Fruit fly (Drosophila melanogaster): Measurements from ENCODE around the gene RecQ4.

The RecQ4 gene

DNA sequence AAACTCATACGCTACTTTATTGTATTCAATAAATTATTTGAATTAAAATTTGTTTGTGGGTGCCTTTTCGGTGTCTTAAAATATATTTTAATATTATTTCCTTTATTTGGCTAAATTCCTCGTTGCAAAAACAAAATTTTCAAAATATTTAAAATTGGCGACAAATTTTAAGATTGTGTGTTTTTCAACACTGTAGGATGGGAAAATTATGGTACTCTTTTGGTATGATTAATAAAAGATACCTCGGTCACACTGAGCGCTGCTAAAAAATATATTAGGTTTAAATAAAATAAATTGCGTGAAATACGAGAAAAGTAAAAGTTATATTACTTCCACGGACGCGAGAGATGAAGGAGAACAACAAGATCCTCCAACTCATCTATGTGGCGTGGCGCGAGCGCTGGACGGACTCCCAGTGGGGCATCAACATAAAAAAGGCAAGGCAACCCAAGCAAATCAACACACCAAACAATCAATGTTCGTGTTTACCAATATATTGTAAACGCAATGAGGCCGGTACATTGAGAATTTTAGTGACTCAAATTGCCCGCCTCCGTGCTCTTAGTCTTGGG lies 15.3 kb upstream of the RecQ4 start, which contains the start of gene MED24 (continued):
- TF ChIP-seq pros (GFP tag; optimal IDR thresholded peaks at IDR 0.05) (no peak), lov (optimal IDR thresholded peaks at IDR 0.05) (no peak), lov (GFP tag; IDR thresholded peaks at IDR 0.05) (no peak), vvl (GFP tag; IDR thresholded peaks at IDR 0.05) (no peak), Bgb (GFP tag; IDR thresholded peaks at IDR 0.05; ENCODE audit: partially characterized antibody) (peak; percentile 12; the same call in 1 of the 2 replicates), nmo (GFP tag; optimal IDR thresholded peaks at IDR 0.05) (no peak), tx (GFP tag; optimal IDR thresholded peaks at IDR 0.05) (no peak), CG12219 (GFP tag; optimal IDR thresholded peaks at IDR 0.05) (no peak), Dbx (GFP tag; IDR thresholded peaks at IDR 0.05) (no peak), E2f2 (GFP tag; IDR thresholded peaks at IDR 0.05) (peak; percentile 84), CG14710 (tag; optimal IDR thresholded peaks at IDR 0.05) (peak; percentile 38), prd (optimal IDR thresholded peaks at IDR 0.05) (no peak), prd (GFP tag; IDR thresholded peaks at IDR 0.05) (no peak), Nf-YC (tag; optimal IDR thresholded peaks at IDR 0.05) (no peak), Taf1 (GFP tag; IDR thresholded peaks at IDR 0.05) (no peak), Spps (tag; optimal IDR thresholded peaks at IDR 0.05) (no peak), CG8478 (optimal IDR thresholded peaks at IDR 0.05) (no peak), tna (GFP tag; IDR thresholded peaks at IDR 0.05; ENCODE audit: partially characterized antibody) (no peak), dan (GFP tag; IDR thresholded peaks at IDR 0.05) (no peak), kay (GFP tag; optimal IDR thresholded peaks at IDR 0.05) (no peak), ash1 (GFP tag; optimal IDR thresholded peaks at IDR 0.05) (no peak), CG12659 (GFP tag; optimal IDR thresholded peaks at IDR 0.05) (peak; percentile 46), CG4617 (GFP tag; optimal IDR thresholded peaks at IDR 0.05; ENCODE audit: borderline replicate concordance) (peak; percentile 82), CG14965 (GFP tag; optimal IDR thresholded peaks at IDR 0.05; ENCODE audit: borderline replicate concordance) (no peak), eve (GFP tag; optimal IDR thresholded peaks at IDR 0.05) (no peak), CG16815 (GFP tag; optimal IDR thresholded peaks at IDR 0.05) (no peak), CG32767 (GFP tag; IDR thresholded peaks at IDR 0.05) (no peak), YL-1 (GFP tag; optimal IDR thresholded peaks at IDR 0.05) (peak; percentile 22), her (GFP tag; optimal IDR thresholded peaks at IDR 0.05) (no peak), Ets65A (GFP tag) (no peak), phol (tag; optimal IDR thresholded peaks at IDR 0.05) (peak; percentile 27), B-H1 (GFP tag; IDR thresholded peaks at IDR 0.05) (no peak), ken (GFP tag; IDR thresholded peaks at IDR 0.05) (no peak), CG32772 (GFP tag; IDR thresholded peaks at IDR 0.05) (no peak), CG12391 (tag; optimal IDR thresholded peaks at IDR 0.05) (no peak), Xbp1 (GFP tag; optimal IDR thresholded peaks at IDR 0.05) (peak; percentile 1), disco-r (GFP tag; optimal IDR thresholded peaks at IDR 0.05) (no peak), CG17361 (GFP tag; IDR thresholded peaks at IDR 0.05) (no peak), CG4282 (GFP tag; optimal IDR thresholded peaks at IDR 0.05) (no peak), CG11696 (GFP tag; IDR thresholded peaks at IDR 0.05) (no peak), ewg (GFP tag; optimal IDR thresholded peaks at IDR 0.05) (no peak), crp (GFP tag; optimal IDR thresholded peaks at IDR 0.05) (no peak), CG8765 (GFP tag; IDR thresholded peaks at IDR 0.05) (no peak), MESR4 (GFP tag; optimal IDR thresholded peaks at IDR 0.05) (peak; percentile 59), CG11456 (GFP tag; IDR thresholded peaks at IDR 0.05) (no peak), CG13287 (GFP tag; IDR thresholded peaks at IDR 0.05; ENCODE audit: partially characterized antibody) (no peak; the same call in 1 of the 2 replicates), run (tag; optimal IDR thresholded peaks at IDR 0.05) (no peak), Hr39 (optimal IDR thresholded peaks at IDR 0.05) (no peak), CG11247 (GFP tag; IDR thresholded peaks at IDR 0.05) (no peak), CG34224 (GFP tag; IDR thresholded peaks at IDR 0.05; ENCODE audit: partially characterized antibody) (peak; percentile 22; the same call in 1 of the 3 replicates), CG4360 (GFP tag; IDR thresholded peaks at IDR 0.05) (no peak), CG31388 (GFP tag; optimal IDR thresholded peaks at IDR 0.05) (no peak)
